Worm (Caenorhabditis elegans) whole organism, late embryonic: ENCODE results near the gene snr-4.

Experiments used
- C38D4.7 ChIP-seq: fragments of 200-800 bp; sonication (Bioruptor generic); optimal IDR thresholded peaks from 2 replicates; lab custom pipeline; 2018; ENCODE audit warnings: mild to moderate bottlenecking, missing genetic modification characterization, moderate library complexity, missing compliant biosample characterization
- F13H6.1 ChIP-seq: sonication (generic microtip); optimal IDR thresholded peaks from 2 replicates; lab custom pipeline; 2016; ENCODE audit warnings: missing genetic modification characterization, missing compliant biosample characterization
- K09A11.1 ChIP-seq: sonication (generic microtip); optimal IDR thresholded peaks from 2 replicates; lab custom pipeline; 2017; ENCODE audit warnings: antibody characterized with exemption, mild to moderate bottlenecking, missing genetic modification characterization, missing compliant biosample characterization; ENCODE audit not compliant: insufficient read depth
- ahr-1 ChIP-seq: sonication (generic microtip); optimal IDR thresholded peaks from 2 replicates; lab custom pipeline; 2016; ENCODE audit warnings: missing genetic modification characterization, missing compliant biosample characterization
- ceh-18 ChIP-seq: sonication (generic microtip); optimal IDR thresholded peaks from 2 replicates; lab custom pipeline; 2016; ENCODE audit warnings: missing genetic modification characterization, missing compliant biosample characterization
- ceh-19 ChIP-seq: fragments of 200-800 bp; sonication (Bioruptor generic); optimal IDR thresholded peaks from 2 replicates; lab custom pipeline; 2018; ENCODE audit warnings: mild to moderate bottlenecking, missing genetic modification characterization, missing compliant biosample characterization
- ceh-2 ChIP-seq: sonication (generic microtip); optimal IDR thresholded peaks from 2 replicates; lab custom pipeline; 2016; ENCODE audit warnings: missing genotype, missing genetic modification characterization, missing compliant biosample characterization
- ceh-22 ChIP-seq: sonication (generic microtip); optimal IDR thresholded peaks from 2 replicates; lab custom pipeline; 2017; ENCODE audit warnings: missing biosample characterization, missing genetic modification characterization
- ceh-24 ChIP-seq: sonication (generic microtip); optimal IDR thresholded peaks from 2 replicates; lab custom pipeline; 2016; ENCODE audit warnings: mild to moderate bottlenecking, missing genetic modification characterization, missing compliant biosample characterization
- ceh-30 ChIP-seq: fragments of 150-350 bp; optimal IDR thresholded peaks from 2 replicates; lab custom pipeline; 2014; ENCODE audit warnings: missing biosample characterization, missing genetic modification characterization
- ceh-31 ChIP-seq: sonication (generic microtip); optimal IDR thresholded peaks from 2 replicates; lab custom pipeline; 2016; ENCODE audit warnings: missing genetic modification characterization, missing compliant biosample characterization
- ceh-34 ChIP-seq: sonication (generic microtip); optimal IDR thresholded peaks from 2 replicates; lab custom pipeline; 2016; ENCODE audit warnings: mild to moderate bottlenecking, missing genetic modification characterization, missing compliant biosample characterization
- ceh-45 ChIP-seq: fragments of 200-800 bp; sonication (Bioruptor generic); IDR thresholded peaks from 2 replicates; pipeline ENCODE4 v1.3.6; 2022; ENCODE audit warnings: missing genetic modification reagents, missing genetic modification characterization, missing compliant biosample characterization
- ceh-6 ChIP-seq: fragments of 200-800 bp; sonication (Bioruptor generic); optimal IDR thresholded peaks from 2 replicates; lab custom pipeline; 2018; ENCODE audit warnings: mild to moderate bottlenecking, missing genetic modification characterization, missing compliant biosample characterization
- ceh-9 ChIP-seq: sonication (generic microtip); optimal IDR thresholded peaks from 2 replicates; lab custom pipeline; 2016; ENCODE audit warnings: mild to moderate bottlenecking, missing genetic modification characterization, inconsistent platforms, missing compliant biosample characterization
- che-1 ChIP-seq: sonication (generic microtip); optimal IDR thresholded peaks from 2 replicates; lab custom pipeline; 2016; ENCODE audit warnings: mild to moderate bottlenecking, missing genetic modification characterization, missing compliant biosample characterization
- dmd-4 ChIP-seq: sonication (generic microtip); optimal IDR thresholded peaks from 2 replicates; lab custom pipeline; 2016; ENCODE audit warnings: borderline replicate concordance, missing genetic modification characterization, missing compliant biosample characterization
- dve-1 ChIP-seq: sonication (generic microtip); optimal IDR thresholded peaks from 2 replicates; lab custom pipeline; 2017; ENCODE audit warnings: antibody characterized with exemption, mild to moderate bottlenecking, missing genetic modification characterization, missing compliant biosample characterization
- elt-2 ChIP-seq: sonication (generic microtip); optimal IDR thresholded peaks from 2 replicates; lab custom pipeline; 2016; ENCODE audit warnings: missing genetic modification reagents, missing genetic modification characterization, missing compliant biosample characterization
- elt-4 ChIP-seq: sonication (generic microtip); optimal IDR thresholded peaks from 2 replicates; lab custom pipeline; 2016; ENCODE audit warnings: missing genetic modification characterization, missing compliant biosample characterization
- fax-1 ChIP-seq: sonication (generic microtip); optimal IDR thresholded peaks from 2 replicates; lab custom pipeline; 2016; ENCODE audit warnings: missing genotype, missing genetic modification characterization, missing compliant biosample characterization
- gmeb-2 ChIP-seq: sonication (generic microtip); optimal IDR thresholded peaks from 2 replicates; lab custom pipeline; 2016; ENCODE audit warnings: missing genetic modification characterization, inconsistent platforms, missing compliant biosample characterization
- hlh-13 ChIP-seq: fragments of 200-800 bp; sonication (Bioruptor generic); optimal IDR thresholded peaks from 2 replicates; lab custom pipeline; 2018; ENCODE audit warnings: mild to moderate bottlenecking, missing genetic modification characterization, missing compliant biosample characterization
- hlh-15 ChIP-seq: sonication (generic microtip); optimal IDR thresholded peaks from 2 replicates; lab custom pipeline; 2016; ENCODE audit warnings: missing genetic modification characterization, missing compliant biosample characterization
- hlh-6 ChIP-seq: sonication (generic microtip); optimal IDR thresholded peaks from 2 replicates; lab custom pipeline; 2016; ENCODE audit warnings: missing genotype, missing genetic modification characterization, missing compliant biosample characterization
- lin-11 ChIP-seq: fragments of 200-800 bp; sonication (Bioruptor generic); optimal IDR thresholded peaks from 2 replicates; lab custom pipeline; 2018; ENCODE audit warnings: mild to moderate bottlenecking, missing genetic modification characterization, missing compliant biosample characterization
- mec-3 ChIP-seq: sonication (generic microtip); optimal IDR thresholded peaks from 2 replicates; lab custom pipeline; 2016; ENCODE audit warnings: borderline replicate concordance, missing genetic modification characterization, missing compliant biosample characterization
- nfya-1 ChIP-seq: sonication (generic microtip); optimal IDR thresholded peaks from 2 replicates; lab custom pipeline; 2017; ENCODE audit warnings: missing genetic modification characterization, mild to moderate bottlenecking, missing compliant biosample characterization, antibody characterized with exemption, moderate library complexity
- nhr-11 ChIP-seq: fragments of 150-350 bp; optimal IDR thresholded peaks from 2 replicates; lab custom pipeline; 2014; ENCODE audit warnings: missing biosample characterization, missing genetic modification characterization
- nhr-232 ChIP-seq: sonication (generic microtip); optimal IDR thresholded peaks from 2 replicates; lab custom pipeline; 2016; ENCODE audit warnings: missing genetic modification characterization, missing compliant biosample characterization
- npax-4 ChIP-seq: sonication (generic microtip); optimal IDR thresholded peaks from 2 replicates; lab custom pipeline; 2016; ENCODE audit warnings: missing genetic modification characterization, missing compliant biosample characterization
- odd-2 ChIP-seq: sonication (generic microtip); optimal IDR thresholded peaks from 2 replicates; lab custom pipeline; 2017; ENCODE audit warnings: antibody characterized with exemption, mild to moderate bottlenecking, missing genetic modification characterization, missing compliant biosample characterization
- pag-3 ChIP-seq: sonication (generic microtip); optimal IDR thresholded peaks from 2 replicates; lab custom pipeline; 2016; ENCODE audit warnings: missing compliant biosample characterization, missing genetic modification characterization, borderline replicate concordance
- pax-1 ChIP-seq: fragments of 150-350 bp; optimal IDR thresholded peaks from 2 replicates; lab custom pipeline; 2014; ENCODE audit warnings: missing biosample characterization, missing genetic modification characterization
- pha-4 ChIP-seq: fragments of 150-350 bp; optimal IDR thresholded peaks from 2 replicates; lab custom pipeline; 2018; ENCODE audit warnings: missing biosample characterization, missing genetic modification reagents, missing genetic modification characterization
- pqm-1 ChIP-seq: sonication (generic microtip); optimal IDR thresholded peaks from 2 replicates; lab custom pipeline; 2016; ENCODE audit warnings: missing genetic modification characterization, missing compliant biosample characterization
- pros-1 ChIP-seq: fragments of 150-350 bp; optimal IDR thresholded peaks from 2 replicates; lab custom pipeline; 2014; ENCODE audit warnings: missing biosample characterization, missing genetic modification reagents, missing genetic modification characterization
- rnt-1 ChIP-seq: sonication (generic microtip); optimal IDR thresholded peaks from 2 replicates; lab custom pipeline; 2016; ENCODE audit warnings: missing genetic modification characterization, missing compliant biosample characterization
- sox-2 ChIP-seq: fragments of 200-800 bp; sonication (Bioruptor generic); IDR thresholded peaks from 2 replicates; pipeline ENCODE4 v1.3.6; 2022; ENCODE audit warnings: missing genetic modification reagents, missing genetic modification characterization, missing compliant biosample characterization
- sox-4 ChIP-seq: sonication (generic microtip); optimal IDR thresholded peaks from 2 replicates; lab custom pipeline; 2017; ENCODE audit warnings: mild to moderate bottlenecking, missing genetic modification characterization, inconsistent platforms, missing compliant biosample characterization
- syd-9 ChIP-seq: sonication (generic microtip); optimal IDR thresholded peaks from 2 replicates; lab custom pipeline; 2016; ENCODE audit warnings: mild to moderate bottlenecking, missing genetic modification characterization, moderate library complexity, missing compliant biosample characterization
- tbx-7 ChIP-seq: sonication (generic microtip); optimal IDR thresholded peaks from 2 replicates; lab custom pipeline; 2016; ENCODE audit warnings: missing genotype, missing genetic modification characterization, missing compliant biosample characterization
- unc-86 ChIP-seq: sonication (generic microtip); optimal IDR thresholded peaks from 2 replicates; lab custom pipeline; 2016; ENCODE audit warnings: missing genetic modification characterization, missing compliant biosample characterization
- ztf-16 ChIP-seq: sonication (generic microtip); optimal IDR thresholded peaks from 2 replicates; lab custom pipeline; 2017; ENCODE audit warnings: missing genetic modification characterization, missing compliant biosample characterization

snr-4 gene

DNA sequence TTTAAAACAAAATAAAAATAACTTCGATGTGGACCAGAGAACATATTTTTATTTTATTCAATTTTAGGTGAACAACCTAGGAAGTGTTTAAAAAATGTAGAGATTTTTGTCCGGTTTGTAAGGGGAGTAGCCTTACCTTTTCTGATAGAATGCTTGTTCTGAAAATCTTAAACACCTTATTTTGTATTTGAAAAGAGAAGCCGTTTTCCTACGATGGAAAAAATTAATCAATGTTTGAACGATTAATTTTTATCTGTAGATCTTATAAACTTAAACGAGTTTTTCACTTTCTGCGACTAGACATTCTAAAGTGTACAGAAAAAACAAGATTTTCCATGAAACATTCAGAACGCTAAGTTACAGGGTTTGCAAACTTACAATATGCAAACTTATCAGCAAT, 37.2 kb downstream of the snr-4 start, which contains the start of gene F58H1.6:
Gene F58H1.6, plus strand, starts transcription at position 301 of the 400 bp plus-strand sequence.
- TF ChIP-seq unc-86 (tag; lab: Kevin White, UChicago) = no peak
- no peak for TF ChIP-seq ahr-1
- no peak for TF ChIP-seq pax-1
- no peak for TF ChIP-seq fax-1 (tag; lab: Kevin White, UChicago)
- TF ChIP-seq gmeb-2 (tag; lab: Kevin White, UChicago) = no peak
- no peak for TF ChIP-seq nhr-232 (tag; lab: Kevin White, UChicago)
- no peak for TF ChIP-seq ceh-6 (GFP tag; lab: Kevin White, UChicago)
- TF ChIP-seq ceh-18 (tag; lab: Kevin White, UChicago) = no peak
- no peak for TF ChIP-seq elt-4 (tag; lab: Kevin White, UChicago)
- TF ChIP-seq, all 69 proteins: peak for 0

DNA sequence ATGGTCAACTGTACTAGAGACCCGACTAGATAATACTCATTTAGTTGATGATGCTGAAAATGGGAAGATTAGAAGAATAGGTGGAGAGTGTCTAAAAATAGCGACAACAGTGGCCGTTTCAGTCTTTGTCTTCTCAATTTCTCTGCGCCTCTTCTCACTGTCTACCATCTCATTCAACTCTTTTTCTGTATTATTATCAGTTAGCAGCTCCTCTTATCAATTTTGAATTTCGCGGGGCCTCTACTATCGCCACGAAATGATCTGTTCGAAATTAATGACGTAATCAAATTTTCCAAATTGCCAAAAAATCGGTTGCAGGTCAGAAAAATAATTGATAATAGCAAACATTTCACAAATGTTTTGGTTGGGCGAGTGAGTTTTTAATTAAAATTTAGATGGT, 37.9 kb downstream of the snr-4 start:
- TF ChIP-seq ceh-22 (tag; lab: Kevin White, UChicago) (no peak), hlh-13 (GFP tag; lab: Kevin White, UChicago) (no peak), ceh-31 (tag; lab: Kevin White, UChicago) (no peak), ceh-9 (tag; lab: Kevin White, UChicago) (no peak), che-1 (tag; lab: Kevin White, UChicago) (no peak), pros-1 (tag; lab: Kevin White, UChicago) (no peak), hlh-15 (tag; lab: Kevin White, UChicago) (no peak), pax-1 (no peak), pha-4 (tag; lab: Kevin White, UChicago) (no peak), unc-86 (tag; lab: Kevin White, UChicago) (no peak), elt-2 (tag; lab: Kevin White, UChicago) (peak; percentile 92), nfya-1 (tag; lab: Kevin White, UChicago) (no peak), dve-1 (tag; lab: Kevin White, UChicago) (peak; percentile 7), ceh-2 (tag; lab: Kevin White, UChicago) (no peak), ceh-34 (tag; lab: Kevin White, UChicago) (no peak), K09A11.1 (tag; lab: Kevin White, UChicago) (no peak), pqm-1 (tag; lab: Kevin White, UChicago) (peak; percentile 34), elt-4 (tag; lab: Kevin White, UChicago) (no peak), tbx-7 (tag; lab: Kevin White, UChicago) (no peak), mec-3 (no peak)

DNA sequence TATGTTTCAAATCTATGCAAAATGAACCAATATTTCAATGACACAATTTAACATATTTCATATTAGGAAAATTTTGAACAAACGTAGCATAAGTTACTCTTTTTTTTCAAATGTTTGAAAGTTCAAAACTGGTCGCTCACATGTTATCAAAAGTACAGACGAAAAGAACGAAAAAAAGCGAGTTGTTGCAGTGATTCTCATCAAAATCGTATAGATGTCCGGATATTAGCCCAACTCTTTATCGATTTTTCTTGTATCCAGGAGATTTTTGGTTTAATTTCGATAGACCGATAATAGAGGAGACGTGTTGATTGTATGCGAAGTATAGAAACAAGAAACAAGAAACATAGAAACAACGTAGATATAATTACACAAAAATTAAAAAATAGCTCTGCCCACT, 39.2 kb downstream of the snr-4 start:
- TF ChIP-seq ceh-18 (tag; lab: Kevin White, UChicago) (no peak), hlh-6 (no peak)

DNA sequence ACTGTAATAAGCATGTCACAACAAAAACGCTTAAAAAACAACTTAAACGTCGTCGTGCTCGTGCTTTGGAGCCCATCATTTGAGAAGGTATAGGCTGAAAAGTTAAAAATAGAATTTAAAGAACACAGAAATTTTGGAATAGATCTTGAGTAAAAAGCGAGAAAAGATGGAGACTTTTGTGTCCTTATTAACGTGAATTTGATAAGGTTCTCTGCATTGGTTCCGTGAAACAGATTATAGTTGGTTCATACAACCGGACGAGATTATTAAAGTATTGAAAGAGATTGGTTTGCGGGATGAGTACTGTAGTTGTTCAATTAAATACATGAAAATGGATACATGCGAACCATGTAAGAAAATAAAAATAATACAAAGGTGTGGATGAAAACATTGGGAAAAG, 41.8 kb downstream of the snr-4 start, which contains the start of gene gpla-1:
Gene gpla-1, minus strand, starts transcription at position 101 of the 400 bp plus-strand sequence.
- TF ChIP-seq ztf-16 (tag; lab: Kevin White, UChicago) (no peak), pqm-1 (tag; lab: Kevin White, UChicago) (no peak), nhr-232 (tag; lab: Kevin White, UChicago) (no peak), hlh-13 (GFP tag; lab: Kevin White, UChicago) (no peak), nhr-11 (no peak), pag-3 (tag; lab: Kevin White, UChicago) (no peak), ceh-45 (GFP tag; lab: Robert Waterston, UW) (no peak), dmd-4 (no peak), F13H6.1 (tag; lab: Kevin White, UChicago) (no peak), mec-3 (no peak), ceh-19 (GFP tag; lab: Kevin White, UChicago) (no peak)

DNA sequence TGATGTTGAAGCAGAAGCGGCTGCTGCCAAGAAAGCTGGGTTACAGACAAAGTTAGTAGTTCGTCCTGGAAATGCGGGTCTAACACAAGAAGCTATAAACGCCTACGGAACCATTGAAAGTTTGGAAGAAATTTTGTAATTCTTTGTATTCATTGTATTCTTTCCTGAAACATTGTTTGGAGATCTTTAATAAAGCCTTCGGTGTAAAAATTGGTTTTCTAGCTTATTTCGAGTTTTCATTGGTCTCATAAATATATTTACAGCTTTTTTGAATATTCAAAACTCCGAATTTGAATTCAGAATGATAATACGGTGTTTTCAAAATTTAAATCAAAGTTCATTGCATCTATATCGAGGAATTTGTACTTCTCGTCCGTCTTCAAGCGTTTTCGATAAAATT, 44.7 kb downstream of the snr-4 start, which contains the start of gene F58H1.8:
Gene F58H1.8, plus strand, starts transcription at position 301 of the 400 bp plus-strand sequence.
- TF ChIP-seq sox-4 = no peak
- no peak for TF ChIP-seq odd-2 (tag; lab: Kevin White, UChicago)
- TF ChIP-seq dmd-4 = no peak
- TF ChIP-seq lin-11 (tag; lab: Kevin White, UChicago) = no peak
- TF ChIP-seq ahr-1 = no peak
- TF ChIP-seq nfya-1 (tag; lab: Kevin White, UChicago) = no peak
- TF ChIP-seq rnt-1 (tag; lab: Kevin White, UChicago) = no peak
- TF ChIP-seq fax-1 (tag; lab: Kevin White, UChicago) = no peak
- no peak for TF ChIP-seq pag-3 (tag; lab: Kevin White, UChicago)
- no peak for TF ChIP-seq ceh-24
- no peak for TF ChIP-seq C38D4.7 (GFP tag; lab: Kevin White, UChicago)
- TF ChIP-seq npax-4 (tag; lab: Kevin White, UChicago) = no peak
- TF ChIP-seq sox-2 (GFP tag; lab: Robert Waterston, UW) = no peak
- TF ChIP-seq ceh-30 = no peak
- no peak for TF ChIP-seq syd-9
